2 worm cellular contexts compared by ENCODE assay signal in the genomic region with DNA sequence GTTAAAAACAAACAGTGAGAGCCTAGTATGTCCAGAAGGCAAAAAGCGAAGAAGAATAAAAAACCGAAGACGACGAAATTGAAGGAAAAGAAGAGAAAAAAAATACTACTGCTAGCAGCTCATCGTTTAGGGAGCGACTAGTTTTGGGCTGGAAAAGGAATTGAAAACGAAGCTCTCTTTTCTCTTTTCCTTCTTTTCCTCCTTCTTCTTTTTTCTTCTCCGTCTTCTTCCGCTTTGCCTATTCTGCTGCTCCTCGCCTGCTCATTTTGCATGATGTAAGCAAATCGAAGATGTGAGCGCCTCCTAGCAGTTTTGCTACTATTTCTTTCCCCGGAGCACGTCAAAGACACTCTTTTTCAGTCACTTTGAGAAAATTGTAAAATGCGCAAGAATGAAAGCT.
TF ChIP-seq lines count a peak whose summit lies in the region.

No protein-coding gene starts in this region.

TF ChIP-seq in whole organism, L1 larva, 84 proteins besides CTCF, POLR2A, EP300 and RAD21 (continued from another document):
- TF ChIP-seq fkh-4 (tag; optimal IDR thresholded peaks at IDR 0.05; lab: Kevin White, UChicago; ENCODE audit: borderline replicate concordance) (no peak), grh-1 (GFP tag; IDR thresholded peaks at IDR 0.05; lab: Robert Waterston, UW) (no peak), nhr-90 (tag; optimal IDR thresholded peaks at IDR 0.05; lab: Kevin White, UChicago; ENCODE audit: poor library complexity) (no peak), lsy-2 (tag; optimal IDR thresholded peaks at IDR 0.05; lab: Kevin White, UChicago) (peak in 1 of 2 experiments; percentile 4), efl-3 (GFP tag; optimal IDR thresholded peaks at IDR 0.05; lab: Kevin White, UChicago) (no peak), aly-2 (tag; optimal IDR thresholded peaks at IDR 0.05; lab: Kevin White, UChicago) (no peak), fkh-8 (tag; optimal IDR thresholded peaks at IDR 0.05; lab: Kevin White, UChicago) (peak; percentile 8), ceh-63 (GFP tag; optimal IDR thresholded peaks at IDR 0.05; lab: Kevin White, UChicago) (no peak), lin-35 (GFP tag; optimal IDR thresholded peaks at IDR 0.05; lab: Kevin White, UChicago) (no peak), swsn-7 (tag; optimal IDR thresholded peaks at IDR 0.05; lab: Kevin White, UChicago) (no peak), nhr-47 (tag; optimal IDR thresholded peaks at IDR 0.05; lab: Kevin White, UChicago) (peak; percentile 44), nhr-85 (tag; lab: Kevin White, UChicago) (no peak), ceh-90 (tag; optimal IDR thresholded peaks at IDR 0.05; lab: Kevin White, UChicago) (no peak), nhr-28 (tag; optimal IDR thresholded peaks at IDR 0.05; lab: Kevin White, UChicago) (no peak), fkh-10 (GFP tag; optimal IDR thresholded peaks at IDR 0.05; lab: Kevin White, UChicago) (peak; percentile 62), nhr-76 (tag; optimal IDR thresholded peaks at IDR 0.05; lab: Kevin White, UChicago) (no peak), unc-62 (GFP tag; optimal IDR thresholded peaks at IDR 0.05; lab: Kevin White, UChicago) (no peak), unc-86 (tag; optimal IDR thresholded peaks at IDR 0.05; lab: Kevin White, UChicago) (no peak), unc-30 (tag; optimal IDR thresholded peaks at IDR 0.05; lab: Kevin White, UChicago) (no peak), nhr-12 (tag; optimal IDR thresholded peaks at IDR 0.05; lab: Kevin White, UChicago) (no peak), nhr-19 (GFP tag; conservative IDR thresholded peaks at IDR 0.05; lab: Robert Waterston, UW) (no peak)
TF ChIP-seq in whole organism, L1 larva: peak in this region for 6.

TF ChIP-seq in whole organism, L4 larva, 104 proteins besides CTCF, POLR2A, EP300 and RAD21 (continued from another document):
- TF ChIP-seq pqm-1 (tag; optimal IDR thresholded peaks at IDR 0.05; lab: Kevin White, UChicago) (no peak), nhr-11 (tag; optimal IDR thresholded peaks at IDR 0.05; lab: Kevin White, UChicago) (no peak), ceh-82 (tag; optimal IDR thresholded peaks at IDR 0.05; lab: Kevin White, UChicago) (no peak), pha-4 (GFP tag; IDR thresholded peaks at IDR 0.05; lab: Robert Waterston, UW) (peak; percentile 25; the same call in 1 of the 2 replicates), pha-4 (tag; optimal IDR thresholded peaks at IDR 0.05; lab: Kevin White, UChicago) (no peak), rbr-2 (tag; optimal IDR thresholded peaks at IDR 0.05; lab: Kevin White, UChicago) (no peak), ZK337.2 (GFP tag; IDR thresholded peaks at IDR 0.05; lab: Robert Waterston, UW) (no peak), dmd-8 (GFP tag; IDR thresholded peaks at IDR 0.05; lab: Robert Waterston, UW) (no peak), madf-9 (GFP tag; conservative IDR thresholded peaks at IDR 0.05; lab: Robert Waterston, UW) (no peak), hif-1 (tag; optimal IDR thresholded peaks at IDR 0.05; lab: Kevin White, UChicago) (no peak)
